Fruit fly (Drosophila melanogaster) whole organism, prepupa: ENCODE results near the gene nbs.

Experiments used
- CG10669 ChIP-seq: fragments of 200-800 bp; sonication (Bioruptor generic); optimal IDR thresholded peaks from 3 replicates; lab custom pipeline; 2018; ENCODE audit warnings: missing biosample characterization, mild to moderate bottlenecking, missing genetic modification characterization, moderate library complexity
- CG11762 ChIP-seq: fragments of 200-800 bp; sonication (Bioruptor generic); optimal IDR thresholded peaks from 3 replicates; lab custom pipeline; 2016; ENCODE audit warnings: missing biosample characterization, missing genetic modification characterization; ENCODE audit not compliant: insufficient read depth
- CG1621 ChIP-seq: fragments of 200-800 bp; sonication (Bioruptor generic); optimal IDR thresholded peaks from 3 replicates; lab custom pipeline; 2018; ENCODE audit warnings: missing biosample characterization, mild to moderate bottlenecking, missing genetic modification characterization
- CG34406 ChIP-seq: fragments of 200-800 bp; sonication (Bioruptor generic); optimal IDR thresholded peaks from 3 replicates; lab custom pipeline; 2016; ENCODE audit warnings: missing biosample characterization, missing genetic modification characterization
- Eip78C ChIP-seq: fragments of 200-800 bp; sonication (Bioruptor generic); peaks from one replicate; lab custom pipeline; 2016; ENCODE audit warnings: missing biosample characterization, missing genetic modification characterization
- Hr39 ChIP-seq: fragments of 200-800 bp; sonication (Bioruptor generic); optimal IDR thresholded peaks from 2 replicates; lab custom pipeline; 2016; ENCODE audit warnings: missing biosample characterization, missing genetic modification characterization
- OdsH ChIP-seq: fragments of 200-800 bp; sonication (Bioruptor generic); optimal IDR thresholded peaks from 3 replicates; lab custom pipeline; 2016; ENCODE audit warnings: missing biosample characterization, missing genetic modification characterization
- Sox102F ChIP-seq: fragments of 200-800 bp; sonication (Bioruptor generic); optimal IDR thresholded peaks from 2 replicates; lab custom pipeline; 2016; ENCODE audit warnings: missing biosample characterization, mild to moderate bottlenecking, missing genetic modification characterization
- acj6 ChIP-seq: fragments of 200-800 bp; sonication (Bioruptor generic); optimal IDR thresholded peaks from 3 replicates; lab custom pipeline; 2016; ENCODE audit warnings: missing biosample characterization, missing genetic modification characterization
- cyc ChIP-seq: fragments of 200-800 bp; sonication (Bioruptor generic); optimal IDR thresholded peaks from 3 replicates; lab custom pipeline; 2016; ENCODE audit warnings: missing biosample characterization, missing genetic modification characterization
- esn ChIP-seq: fragments of 200-800 bp; sonication (Bioruptor generic); optimal IDR thresholded peaks from 2 replicates; lab custom pipeline; 2016; ENCODE audit warnings: missing biosample characterization, mild to moderate bottlenecking, missing genetic modification characterization, moderate library complexity
- fd59A ChIP-seq: fragments of 200-800 bp; sonication (Bioruptor generic); optimal IDR thresholded peaks from 2 replicates; lab custom pipeline; 2017; ENCODE audit warnings: missing biosample characterization, mild to moderate bottlenecking, missing genetic modification characterization, missing genetic modification reagents

dm6 chr3L:9684871-9685270, 38.1 kb downstream of the nbs start, which contains the start of gene CG16719:
- TF ChIP-seq fd59A (GFP tag; lab: Kevin White, UChicago) (no peak), CG1621 (tag; lab: Kevin White, UChicago) (no peak), cyc (GFP tag; lab: Kevin White, UChicago) (no peak), OdsH (GFP tag; lab: Kevin White, UChicago) (no peak), esn (no peak), Sox102F (GFP tag; lab: Kevin White, UChicago) (no peak), CG11762 (GFP tag; lab: Kevin White, UChicago) (no peak), Eip78C (GFP tag; lab: Kevin White, UChicago) (no peak), Hr39 (no peak), CG34406 (GFP tag; lab: Kevin White, UChicago) (no peak), acj6 (GFP tag; lab: Kevin White, UChicago) (no peak), CG10669 (GFP tag; lab: Kevin White, UChicago) (no peak)
